Worm (Caenorhabditis elegans): ENCODE measurements around the gene F14F7.7.

- TF ChIP-seq ref-1 (GFP tag; conservative IDR thresholded peaks at IDR 0.05): no peak
- no peak for TF ChIP-seq flt-1 (GFP tag; IDR thresholded peaks at IDR 0.05)
- TF ChIP-seq T22C8.4 (GFP tag; IDR thresholded peaks at IDR 0.05): no peak
- no peak for TF ChIP-seq cog-1 (tag; optimal IDR thresholded peaks at IDR 0.05)
- no peak for TF ChIP-seq klf-2 (GFP tag; conservative IDR thresholded peaks at IDR 0.05)
- TF ChIP-seq ztf-23 (GFP tag; IDR thresholded peaks at IDR 0.05): no peak
- no peak for TF ChIP-seq ztf-29 (GFP tag; IDR thresholded peaks at IDR 0.05)
These were observed 28.6 kb downstream of the F14F7.7 start for ce11 chrIII:13059335-13059734.
